Worm (Caenorhabditis elegans) whole organism, mixed stage, embryonic: Measurements from ENCODE around the gene arrd-15.

ENCODE experiments used
- M03D4.4 ChIP-seq: sonication (generic microtip); optimal IDR thresholded peaks from 2 replicates; lab custom pipeline; 2017; ENCODE audit warnings: mild to moderate bottlenecking, missing genetic modification characterization, missing compliant biosample characterization
- ceh-39 ChIP-seq: fragments of 150-350 bp; optimal IDR thresholded peaks from 2 replicates; lab custom pipeline; 2014; ENCODE audit warnings: missing biosample characterization, missing genetic modification characterization
- drap-1 ChIP-seq: fragments of 200-800 bp; sonication (Bioruptor generic); optimal IDR thresholded peaks from 3 replicates; lab custom pipeline; 2018; ENCODE audit warnings: mild to moderate bottlenecking, missing genetic modification characterization, missing compliant biosample characterization
- elt-3 ChIP-seq: fragments of 150-350 bp; optimal IDR thresholded peaks from 2 replicates; lab custom pipeline; 2014; ENCODE audit warnings: missing biosample characterization, missing genetic modification characterization
- lin-13 ChIP-seq: fragments of 150-350 bp; optimal IDR thresholded peaks from 2 replicates; lab custom pipeline; 2014; ENCODE audit warnings: missing biosample characterization, missing genetic modification characterization
- nhr-12 ChIP-seq: fragments of 150-350 bp; optimal IDR thresholded peaks from 2 replicates; lab custom pipeline; 2014; ENCODE audit warnings: missing biosample characterization, missing genetic modification characterization
- nhr-2 ChIP-seq: fragments of 150-350 bp; optimal IDR thresholded peaks from 2 replicates; lab custom pipeline; 2014; ENCODE audit warnings: missing biosample characterization, missing genetic modification characterization
- nhr-76 ChIP-seq: sonication (generic microtip); optimal IDR thresholded peaks from 2 replicates; lab custom pipeline; 2017; ENCODE audit warnings: missing biosample characterization, missing genetic modification characterization
- snpc-4 ChIP-seq: fragments of 150-350 bp; optimal IDR thresholded peaks from 2 replicates; lab custom pipeline; 2014; ENCODE audit warnings: missing biosample characterization, missing genetic modification characterization
- tbx-8 ChIP-seq: fragments of 200-800 bp; sonication (Bioruptor generic); optimal IDR thresholded peaks from 2 replicates; lab custom pipeline; 2018; ENCODE audit warnings: mild to moderate bottlenecking, missing genetic modification characterization, moderate library complexity, missing compliant biosample characterization
- unc-39 ChIP-seq: fragments of 150-350 bp; optimal IDR thresholded peaks from 2 replicates; lab custom pipeline; 2014; ENCODE audit warnings: missing biosample characterization, missing genetic modification characterization
- unc-62 ChIP-seq: fragments of 150-350 bp; optimal IDR thresholded peaks from 2 replicates; lab custom pipeline; 2014; ENCODE audit warnings: missing biosample characterization, missing genetic modification reagents, missing genetic modification characterization

DNA sequence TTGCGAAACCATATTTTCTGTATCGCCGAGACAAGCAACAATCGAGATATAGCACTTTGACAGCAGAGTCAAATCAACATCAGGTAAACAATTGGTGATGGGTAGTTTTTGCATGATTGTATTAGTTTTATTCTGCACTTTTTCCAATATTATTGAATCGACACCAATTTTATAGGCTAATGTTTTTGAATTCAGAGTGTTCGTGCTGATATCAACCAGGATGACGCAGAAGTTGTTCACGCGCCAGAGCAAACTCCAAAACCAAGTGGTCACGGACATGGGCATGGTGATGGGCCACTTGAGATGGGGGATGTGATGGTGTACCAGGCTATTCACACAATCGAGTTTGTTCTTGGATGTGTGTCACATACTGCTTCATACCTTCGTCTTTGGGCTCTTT is 19.7 kb upstream of the arrd-15 start:
- TF ChIP-seq unc-39 (tag; lab: Kevin White, UChicago) (no peak), elt-3 (no peak), tbx-8 (GFP tag; lab: Kevin White, UChicago) (no peak), M03D4.4 (tag; lab: Kevin White, UChicago) (no peak), snpc-4 (no peak), nhr-76 (tag; lab: Kevin White, UChicago) (no peak), drap-1 (GFP tag; lab: Kevin White, UChicago) (no peak), unc-62 (no peak), ceh-39 (tag; lab: Kevin White, UChicago) (no peak), nhr-12 (tag; lab: Kevin White, UChicago) (no peak), nhr-2 (no peak), lin-13 (tag; lab: Kevin White, UChicago) (no peak)
